Fruit fly (Drosophila melanogaster): ENCODE results near the gene RpS19a.

RpS19a gene

DNA sequence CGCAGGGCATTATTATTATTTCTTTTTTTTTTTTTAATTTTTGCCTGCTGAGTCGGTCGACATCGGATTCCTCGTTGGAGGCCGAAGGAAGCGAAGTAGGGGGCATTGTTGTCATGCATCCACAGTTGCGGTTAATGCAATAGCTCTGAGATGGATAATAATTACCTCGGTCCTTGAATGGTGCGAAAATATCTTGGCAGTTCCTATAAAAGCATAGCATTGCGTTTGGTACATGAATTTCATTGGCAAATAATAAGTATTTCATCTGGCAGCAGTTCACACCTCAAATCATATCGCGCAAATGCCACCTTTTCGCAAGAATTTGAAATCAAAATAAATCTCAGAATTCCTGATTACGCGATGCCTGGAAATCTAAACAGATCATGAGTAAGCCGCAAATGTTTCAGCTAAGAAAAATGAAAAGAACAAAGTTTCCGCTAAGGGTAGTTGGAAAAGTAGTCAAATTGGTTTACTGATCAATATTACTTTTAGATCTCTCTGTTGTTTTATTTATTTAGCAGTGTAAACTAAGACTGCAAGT is 9.5 kb downstream of the RpS19a start:
- TF ChIP-seq CG8478 (optimal IDR thresholded peaks at IDR 0.05) (no peak), usp (GFP tag; optimal IDR thresholded peaks at IDR 0.05) (no peak), EcR (GFP tag; optimal IDR thresholded peaks at IDR 0.05) (no peak), Dll (optimal IDR thresholded peaks at IDR 0.05) (no peak), pan (optimal IDR thresholded peaks at IDR 0.05) (no peak), psq (optimal IDR thresholded peaks at IDR 0.05) (no peak)

DNA sequence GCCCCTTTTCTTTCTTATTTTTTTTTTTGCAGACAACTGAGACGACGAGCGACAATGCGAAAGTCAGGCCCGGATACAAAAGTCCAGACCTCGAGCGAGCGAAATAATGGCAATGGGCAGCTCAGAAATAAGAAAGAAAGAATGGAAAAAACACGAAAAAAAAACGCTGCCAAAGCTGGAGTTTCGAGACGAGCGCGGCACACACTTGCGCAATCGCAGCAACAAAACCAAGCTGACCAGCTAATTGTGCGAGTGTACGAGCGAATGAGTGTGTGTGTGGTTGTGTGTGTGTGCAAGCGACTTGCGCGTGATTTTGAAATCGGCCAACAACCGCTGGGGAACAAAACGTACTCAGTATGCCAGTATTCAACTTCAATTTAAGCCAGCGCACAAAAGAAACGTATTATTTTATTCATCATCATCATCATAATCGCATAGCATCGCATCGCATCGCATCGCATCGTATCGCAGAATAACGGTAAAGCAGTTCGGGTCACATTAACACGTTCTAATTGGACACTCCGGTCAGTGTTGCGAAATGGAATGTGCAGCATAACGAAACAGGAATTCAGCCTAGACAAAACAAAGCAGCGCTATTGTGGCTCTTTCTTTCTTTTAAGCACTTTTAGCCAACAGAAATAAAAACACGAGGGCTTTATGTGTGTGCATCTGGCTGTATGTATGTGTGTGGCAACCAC is 10.2 kb downstream of the RpS19a start:
- TF ChIP-seq CG8478 (optimal IDR thresholded peaks at IDR 0.05) (no peak), psq (optimal IDR thresholded peaks at IDR 0.05) (no peak), Dll (optimal IDR thresholded peaks at IDR 0.05) (no peak), pan (optimal IDR thresholded peaks at IDR 0.05) (no peak), EcR (GFP tag; optimal IDR thresholded peaks at IDR 0.05) (no peak), usp (GFP tag; optimal IDR thresholded peaks at IDR 0.05) (no peak)

DNA sequence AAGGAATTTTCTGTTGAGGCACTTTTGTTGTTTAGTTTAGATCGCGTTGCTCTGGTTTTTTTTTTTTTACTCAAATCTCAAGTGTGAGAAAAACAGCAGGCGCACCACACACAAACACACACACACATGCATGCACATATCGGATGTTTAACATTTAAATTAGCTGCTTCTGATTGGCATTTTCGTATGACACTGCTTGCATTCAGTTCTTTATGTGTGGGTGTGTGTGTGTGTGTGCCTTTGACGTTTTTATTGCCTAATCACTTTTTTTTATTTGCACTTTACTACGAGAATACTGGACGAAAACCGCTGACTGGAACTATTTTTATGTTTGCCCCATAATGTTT is 10.7 kb downstream of the RpS19a start:
- TF ChIP-seq usp (GFP tag; optimal IDR thresholded peaks at IDR 0.05) (no peak), CG8478 (optimal IDR thresholded peaks at IDR 0.05) (no peak), EcR (GFP tag; optimal IDR thresholded peaks at IDR 0.05) (no peak), Dll (optimal IDR thresholded peaks at IDR 0.05) (no peak), pan (optimal IDR thresholded peaks at IDR 0.05) (no peak), psq (optimal IDR thresholded peaks at IDR 0.05) (no peak)

DNA sequence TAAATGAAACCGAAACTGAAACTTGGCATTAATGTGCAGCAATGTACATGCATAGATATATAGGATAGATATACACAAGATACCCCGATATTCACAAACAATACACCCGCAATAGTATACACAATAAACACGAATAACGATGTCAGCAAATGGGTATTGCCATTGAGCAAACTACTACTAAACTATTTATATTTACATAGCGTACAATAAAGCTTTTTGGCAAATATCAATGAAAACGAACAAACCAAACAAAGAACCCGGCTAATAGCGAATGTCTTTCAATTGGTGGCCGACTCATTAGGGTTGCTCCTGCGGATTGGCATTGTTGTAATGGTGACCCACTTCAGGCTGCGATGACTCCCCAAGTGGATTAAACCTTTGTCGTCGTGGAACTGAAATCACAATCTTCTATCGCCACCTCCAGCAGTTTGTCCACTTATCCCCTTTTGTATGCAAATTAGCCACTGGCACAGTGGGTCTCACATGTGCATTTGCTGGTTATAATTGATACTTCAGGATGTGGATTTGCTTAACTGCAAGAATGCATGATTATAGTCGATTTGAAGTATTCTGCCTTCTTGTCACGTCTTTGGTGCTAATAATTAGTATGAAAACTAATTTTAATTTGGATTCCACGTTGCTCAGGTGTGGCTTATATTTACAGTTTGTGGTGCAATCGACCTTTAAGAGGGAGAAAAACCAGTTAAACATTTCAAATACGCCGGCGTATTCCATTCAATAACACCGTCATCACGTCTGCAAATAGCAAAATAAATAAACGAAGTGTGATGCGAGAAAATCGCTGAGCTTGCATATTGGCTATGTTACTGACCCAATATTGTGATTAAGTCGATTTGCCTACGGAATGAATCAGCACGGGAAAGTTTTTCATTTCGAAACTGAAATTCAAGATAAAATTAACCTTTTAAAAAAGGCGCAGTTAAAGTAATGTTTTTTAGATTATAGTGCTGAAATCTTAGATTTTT is 12.7 kb downstream of the RpS19a start:
- TF ChIP-seq usp (GFP tag; optimal IDR thresholded peaks at IDR 0.05) = no peak
- no peak for TF ChIP-seq psq (optimal IDR thresholded peaks at IDR 0.05)
- TF ChIP-seq Dll (optimal IDR thresholded peaks at IDR 0.05) = no peak
- no peak for TF ChIP-seq EcR (GFP tag; optimal IDR thresholded peaks at IDR 0.05)
- TF ChIP-seq CG8478 (optimal IDR thresholded peaks at IDR 0.05) = no peak
- no peak for TF ChIP-seq pan (optimal IDR thresholded peaks at IDR 0.05)

DNA sequence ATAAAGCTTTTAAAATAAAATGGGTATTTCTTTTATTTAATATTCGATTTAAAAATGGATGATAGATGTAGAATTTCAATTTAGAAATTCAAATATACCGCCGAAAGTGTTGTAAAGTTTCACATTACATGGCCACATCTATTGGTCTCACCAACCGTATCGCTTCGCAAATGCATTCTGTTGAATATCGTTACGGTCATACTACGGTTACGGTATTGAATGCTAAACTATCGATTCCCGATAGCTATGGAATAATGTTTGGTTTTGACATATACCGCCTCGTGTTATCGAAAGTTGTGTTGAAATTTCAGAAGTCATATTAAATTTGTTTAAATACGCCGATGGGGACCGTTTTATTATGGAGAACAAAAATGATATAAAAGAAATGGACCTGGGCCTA is 13.4 kb downstream of the RpS19a start, which contains the start of the genes CG32573 and CG42512:
TSS of gene CG32573 (plus strand) at position 279 of the 400 bp plus-strand sequence.
TSS of gene CG42512 (plus strand) at position 279 of the 400 bp plus-strand sequence.
- TF ChIP-seq psq (optimal IDR thresholded peaks at IDR 0.05) (no peak), Dll (optimal IDR thresholded peaks at IDR 0.05) (no peak), usp (GFP tag; optimal IDR thresholded peaks at IDR 0.05) (no peak), CG8478 (optimal IDR thresholded peaks at IDR 0.05) (no peak), EcR (GFP tag; optimal IDR thresholded peaks at IDR 0.05) (no peak), pan (optimal IDR thresholded peaks at IDR 0.05) (no peak)

DNA sequence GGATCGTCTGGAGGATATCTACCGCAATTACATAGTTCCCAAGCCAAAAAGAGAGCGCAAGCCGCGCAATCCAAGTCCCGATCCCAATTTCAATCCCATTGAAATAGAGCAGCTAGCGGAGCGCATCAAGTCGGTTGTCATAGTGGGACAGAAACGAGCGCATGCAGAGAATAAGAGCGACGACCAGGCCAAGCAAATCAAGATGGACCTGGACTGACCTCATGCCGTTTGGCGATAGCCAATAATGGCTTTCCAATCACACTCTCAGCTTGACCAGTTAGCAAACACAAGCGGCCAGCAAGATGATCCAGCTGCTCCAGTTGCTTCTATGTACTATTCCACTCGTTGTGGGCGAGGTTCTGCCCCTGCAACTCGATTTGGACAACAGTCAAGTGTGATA is 13.9 kb downstream of the RpS19a start:
- TF ChIP-seq Dll (optimal IDR thresholded peaks at IDR 0.05) = no peak
- no peak for TF ChIP-seq psq (optimal IDR thresholded peaks at IDR 0.05)
- no peak for TF ChIP-seq pan (optimal IDR thresholded peaks at IDR 0.05)
- no peak for TF ChIP-seq EcR (GFP tag; optimal IDR thresholded peaks at IDR 0.05)
- TF ChIP-seq usp (GFP tag; optimal IDR thresholded peaks at IDR 0.05) = no peak
- TF ChIP-seq CG8478 (optimal IDR thresholded peaks at IDR 0.05) = no peak

DNA sequence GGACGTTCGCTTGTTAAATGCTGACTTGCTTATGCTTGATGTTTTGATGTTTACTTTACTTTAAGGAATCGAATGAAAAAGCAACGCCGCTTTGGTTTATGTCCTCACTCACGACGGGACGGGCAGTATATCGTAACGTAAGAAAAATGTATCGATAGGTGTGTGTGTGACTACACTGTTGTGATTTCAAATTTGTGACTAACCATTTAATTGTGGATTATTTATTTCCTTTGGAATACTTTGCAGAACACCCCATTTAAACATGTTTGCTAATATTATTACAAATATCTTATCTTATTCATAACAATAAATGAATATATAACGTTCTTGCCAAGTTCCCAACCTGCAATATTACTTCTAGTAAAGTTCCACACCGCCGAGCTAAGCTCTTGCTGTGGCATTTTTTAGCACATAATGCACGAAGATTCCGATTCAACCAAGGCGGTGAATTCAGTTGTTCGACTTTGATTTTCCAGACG is 17.3 kb downstream of the RpS19a start, which contains the start of the genes Nemp and r:
TSS of gene Nemp (minus strand) at position 85 of the 479 bp plus-strand sequence.
TSS of gene r (plus strand) at position 429 of the 479 bp plus-strand sequence.
- TF ChIP-seq CG8478 (optimal IDR thresholded peaks at IDR 0.05) (no peak), psq (optimal IDR thresholded peaks at IDR 0.05) (no peak), EcR (GFP tag; optimal IDR thresholded peaks at IDR 0.05) (no peak), pan (optimal IDR thresholded peaks at IDR 0.05) (no peak), Dll (optimal IDR thresholded peaks at IDR 0.05) (no peak), usp (GFP tag; optimal IDR thresholded peaks at IDR 0.05) (no peak)

DNA sequence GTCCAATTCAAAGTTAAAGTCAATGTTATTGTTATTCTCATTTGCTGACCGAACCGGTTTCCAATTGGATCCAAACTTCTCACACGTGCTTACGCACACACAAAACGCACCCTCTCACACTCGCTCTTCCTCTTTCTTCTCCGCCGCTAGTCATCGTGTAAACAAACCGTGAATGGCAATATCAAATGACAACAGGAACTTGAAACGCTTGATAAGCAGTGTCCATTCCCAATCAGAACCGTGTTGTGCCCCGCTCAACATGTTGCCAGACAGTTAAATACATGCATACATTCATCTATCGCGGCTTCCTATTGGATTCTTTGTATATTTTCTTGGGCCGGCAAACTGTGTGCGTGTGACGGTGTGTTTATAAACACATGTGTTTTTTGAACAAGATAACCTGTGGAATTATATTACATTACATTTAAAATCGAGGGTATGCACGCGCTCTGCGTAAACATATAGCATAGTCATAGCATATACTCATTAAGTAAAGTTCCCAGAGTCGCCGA is 18.1 kb downstream of the RpS19a start:
- no peak for TF ChIP-seq psq (optimal IDR thresholded peaks at IDR 0.05)
- no peak for TF ChIP-seq pan (optimal IDR thresholded peaks at IDR 0.05)
- no peak for TF ChIP-seq Dll (optimal IDR thresholded peaks at IDR 0.05)
- TF ChIP-seq usp (GFP tag; optimal IDR thresholded peaks at IDR 0.05) = no peak
- no peak for TF ChIP-seq CG8478 (optimal IDR thresholded peaks at IDR 0.05)
- no peak for TF ChIP-seq EcR (GFP tag; optimal IDR thresholded peaks at IDR 0.05)

DNA sequence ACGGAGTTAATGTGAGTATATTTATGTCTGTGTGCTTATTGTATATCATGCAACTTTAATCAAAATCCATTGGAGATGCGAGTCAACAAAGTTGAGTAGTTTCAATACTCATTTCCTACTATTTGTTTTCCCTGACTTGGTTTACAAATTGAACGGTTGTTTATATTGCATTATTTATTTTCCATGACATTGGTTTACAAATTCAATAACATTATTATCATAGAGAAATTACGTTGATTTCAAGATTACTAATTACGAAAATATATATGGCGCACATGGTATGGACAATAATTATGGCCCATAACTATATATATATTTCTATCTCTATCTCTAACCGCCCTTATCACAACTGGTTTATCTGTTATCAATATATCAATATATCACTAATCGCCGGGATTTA is 22.9 kb downstream of the RpS19a start:
- no peak for TF ChIP-seq CG8478 (optimal IDR thresholded peaks at IDR 0.05)
- no peak for TF ChIP-seq usp (GFP tag; optimal IDR thresholded peaks at IDR 0.05)
- TF ChIP-seq Dll (optimal IDR thresholded peaks at IDR 0.05) = no peak
- no peak for TF ChIP-seq psq (optimal IDR thresholded peaks at IDR 0.05)
- no peak for TF ChIP-seq pan (optimal IDR thresholded peaks at IDR 0.05)
- TF ChIP-seq EcR (GFP tag; optimal IDR thresholded peaks at IDR 0.05) = no peak

DNA sequence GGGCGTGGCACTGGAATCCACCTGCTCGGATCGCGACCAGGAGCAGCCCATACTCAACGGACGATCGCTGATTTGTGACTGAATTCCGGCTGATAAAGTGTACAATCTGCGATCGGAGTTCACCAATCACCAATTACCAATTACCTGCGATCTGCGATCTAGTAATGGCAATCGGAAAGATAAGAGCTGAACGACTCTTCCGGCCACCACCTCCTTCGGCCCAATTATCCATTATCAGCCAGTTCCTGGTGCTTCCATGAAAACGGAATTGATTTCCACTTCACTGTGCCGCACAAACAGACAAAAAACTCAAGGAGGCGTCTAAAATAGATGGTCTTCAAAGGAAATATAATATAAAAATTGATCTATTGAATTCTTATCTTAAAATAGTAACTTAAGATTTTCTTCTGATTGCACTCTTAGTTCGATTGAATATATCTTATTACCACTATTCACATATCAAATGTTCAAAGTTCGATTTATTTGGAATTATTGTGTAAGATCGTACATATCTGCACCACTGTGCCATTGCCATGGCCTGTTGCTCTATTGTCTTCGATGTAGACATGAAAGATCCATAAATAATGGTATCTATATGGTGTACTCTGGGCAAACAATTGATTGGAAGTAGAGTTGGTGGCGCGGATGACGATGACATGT is 26.8 kb downstream of the RpS19a start, which contains the start of gene CG15865:
TSS of gene CG15865 (minus strand) at position 51 of the 660 bp plus-strand sequence.
- TF ChIP-seq psq (optimal IDR thresholded peaks at IDR 0.05) = no peak
- no peak for TF ChIP-seq Dll (optimal IDR thresholded peaks at IDR 0.05)
- no peak for TF ChIP-seq CG8478 (optimal IDR thresholded peaks at IDR 0.05)
- TF ChIP-seq pan (optimal IDR thresholded peaks at IDR 0.05) = no peak
- no peak for TF ChIP-seq EcR (GFP tag; optimal IDR thresholded peaks at IDR 0.05)
- no peak for TF ChIP-seq usp (GFP tag; optimal IDR thresholded peaks at IDR 0.05)

All from whole organism.